Fruit fly (Drosophila melanogaster) whole organism, embryonic: ENCODE results near the gene Mad.

Source experiments
- Asciz ChIP-seq: fragments of 200-800 bp; sonication (Bioruptor generic); optimal IDR thresholded peaks from 2 replicates; lab custom pipeline; 2017; ENCODE audit warnings: missing biosample characterization, mild to moderate bottlenecking, missing genetic modification characterization, missing genetic modification reagents
- Atf-2 ChIP-seq: fragments of 200-800 bp; sonication (Bioruptor generic); optimal IDR thresholded peaks from 2 replicates; lab custom pipeline; 2016; ENCODE audit warnings: missing biosample characterization, missing genetic modification characterization
- B-H1 ChIP-seq: fragments of 200-800 bp; sonication (Bioruptor generic); IDR thresholded peaks from 3 replicates; pipeline ENCODE4 v1.3.6; 2022; ENCODE audit warnings: missing biosample characterization, missing genetic modification characterization
- Blimp-1 ChIP-seq: fragments of 200-800 bp; sonication (Bioruptor generic); optimal IDR thresholded peaks from 3 replicates; lab custom pipeline; 2018; ENCODE audit warnings: missing biosample characterization, missing genetic modification characterization, mild to moderate bottlenecking, moderate library complexity, missing genetic modification reagents
- C15 ChIP-seq: fragments of 200-800 bp; sonication (Bioruptor generic); IDR thresholded peaks from 3 replicates; pipeline ENCODE4 v1.3.6; 2022; ENCODE audit warnings: missing biosample characterization, missing genetic modification characterization
- CG10321 ChIP-seq: fragments of 200-800 bp; sonication (Bioruptor generic); IDR thresholded peaks from 2 replicates; pipeline ENCODE4 v1.3.6; 2022; ENCODE audit warnings: missing biosample characterization, missing genetic modification characterization
- CG10979 ChIP-seq: fragments of 200-800 bp; sonication (Bioruptor generic); optimal IDR thresholded peaks from 2 replicates; lab custom pipeline; 2018; ENCODE audit warnings: missing biosample characterization, mild to moderate bottlenecking, missing genetic modification characterization, moderate library complexity
- CG11456 ChIP-seq: fragments of 200-800 bp; sonication (Bioruptor generic); IDR thresholded peaks from 3 replicates; pipeline ENCODE4 v1.3.6; 2022; ENCODE audit warnings: missing biosample characterization, missing genetic modification characterization
- CG11723 ChIP-seq: fragments of 200-800 bp; sonication (Bioruptor generic); optimal IDR thresholded peaks from 2 replicates; lab custom pipeline; 2017; ENCODE audit warnings: missing biosample characterization, mild to moderate bottlenecking, missing genetic modification characterization
- CG12744 ChIP-seq: fragments of 200-800 bp; sonication (Bioruptor generic); optimal IDR thresholded peaks from 2 replicates; lab custom pipeline; 2016; ENCODE audit warnings: missing biosample characterization, missing genetic modification characterization
- CG15011 ChIP-seq: fragments of 200-800 bp; sonication (Bioruptor generic); optimal IDR thresholded peaks from 3 replicates; lab custom pipeline; 2018; ENCODE audit warnings: missing biosample characterization, mild to moderate bottlenecking, missing genetic modification characterization
- CG15073 ChIP-seq: fragments of 200-800 bp; sonication (Bioruptor generic); optimal IDR thresholded peaks from 2 replicates; lab custom pipeline; 2016; ENCODE audit warnings: missing biosample characterization, missing genetic modification characterization
- CG16863 ChIP-seq: fragments of 200-800 bp; sonication (Bioruptor generic); optimal IDR thresholded peaks from 3 replicates; lab custom pipeline; 2016; ENCODE audit warnings: missing biosample characterization, missing genetic modification characterization
- CG17186 ChIP-seq: fragments of 200-800 bp; sonication (Bioruptor generic); optimal IDR thresholded peaks from 3 replicates; lab custom pipeline; 2017; ENCODE audit warnings: missing biosample characterization, missing genetic modification reagents, missing genetic modification characterization
- CG17385 ChIP-seq: fragments of 200-800 bp; sonication (Bioruptor generic); optimal IDR thresholded peaks from 3 replicates; lab custom pipeline; 2018; ENCODE audit warnings: missing biosample characterization, mild to moderate bottlenecking, missing genetic modification characterization
- CG17829 ChIP-seq: fragments of 200-800 bp; optimal IDR thresholded peaks from 2 replicates; lab custom pipeline; 2019; ENCODE audit warnings: missing biosample characterization, mild to moderate bottlenecking, missing genetic modification characterization, moderate library complexity
- CG18764 ChIP-seq: fragments of 200-800 bp; sonication (Bioruptor generic); optimal IDR thresholded peaks from 3 replicates; lab custom pipeline; 2016; ENCODE audit warnings: missing biosample characterization, missing genetic modification characterization
- CG32767 ChIP-seq: fragments of 200-800 bp; sonication (Bioruptor generic); IDR thresholded peaks from 2 replicates; pipeline ENCODE4 v1.3.6; 2022; ENCODE audit warnings: missing biosample characterization, missing genetic modification characterization
- CG4360 ChIP-seq: fragments of 200-800 bp; sonication (Bioruptor generic); IDR thresholded peaks from 2 replicates; pipeline ENCODE4 v1.3.6; 2022; ENCODE audit warnings: missing biosample characterization, missing genetic modification characterization
- CG4404 ChIP-seq: fragments of 200-800 bp; sonication (Bioruptor generic); IDR thresholded peaks from 2 replicates; pipeline ENCODE4 v1.3.6; 2022; ENCODE audit warnings: missing biosample characterization, missing genetic modification characterization
- CG4617 ChIP-seq: fragments of 200-800 bp; sonication (Bioruptor generic); optimal IDR thresholded peaks from 3 replicates; lab custom pipeline; 2016; ENCODE audit warnings: missing biosample characterization, missing genetic modification characterization, borderline replicate concordance
- CG7839 ChIP-seq: fragments of 200-800 bp; sonication (Bioruptor generic); optimal IDR thresholded peaks from 3 replicates; lab custom pipeline; 2018; ENCODE audit warnings: missing biosample characterization, mild to moderate bottlenecking, missing genetic modification characterization, moderate library complexity
- Dp ChIP-seq: fragments of 200-800 bp; sonication (Bioruptor generic); optimal IDR thresholded peaks from 2 replicates; lab custom pipeline; 2018; ENCODE audit warnings: missing biosample characterization, mild to moderate bottlenecking, missing genetic modification characterization, moderate library complexity
- NC2β ChIP-seq: fragments of 200-800 bp; sonication (Bioruptor generic); optimal IDR thresholded peaks from 2 replicates; lab custom pipeline; 2016; ENCODE audit warnings: missing biosample characterization, missing genetic modification characterization
- Nf-YC ChIP-seq: fragments of 200-800 bp; optimal IDR thresholded peaks from 3 replicates; lab custom pipeline; 2019; ENCODE audit warnings: missing biosample characterization, mild to moderate bottlenecking, missing genetic modification characterization, moderate library complexity
- Ravus ChIP-seq: fragments of 200-800 bp; sonication (Bioruptor generic); IDR thresholded peaks from 2 replicates; pipeline ENCODE4 v1.3.6; 2022; ENCODE audit warnings: missing biosample characterization, missing genetic modification characterization
- Six4 ChIP-seq: fragments of 200-800 bp; sonication (Bioruptor generic); optimal IDR thresholded peaks from 2 replicates; lab custom pipeline; 2016; ENCODE audit warnings: missing biosample characterization, missing genetic modification characterization
- Stat92E ChIP-seq, 3 experiments: fragments of >200 bp in 2 of 3; fragments of 200-800 bp in 1 of 3; sonication (Bioruptor generic) in 1 of 3; optimal IDR thresholded peaks; 2 replicates each; lab custom pipeline; 2017 to 2019; ENCODE audit warnings: missing biosample characterization in 3 of 3, missing genetic modification characterization in 3 of 3, mild to moderate bottlenecking in 1 of 3, moderate library complexity in 1 of 3
- br ChIP-seq: fragments of >200 bp; optimal IDR thresholded peaks from 2 replicates; lab custom pipeline; 2017
- chm ChIP-seq: fragments of 200-800 bp; sonication (Bioruptor generic); IDR thresholded peaks from 2 replicates; pipeline ENCODE4 v1.3.6; 2022; ENCODE audit warnings: missing biosample characterization, missing genetic modification characterization
- ci ChIP-seq: fragments of 200-800 bp; sonication (Bioruptor generic); IDR thresholded peaks from 3 replicates; pipeline ENCODE4 v1.3.6; 2022; ENCODE audit warnings: missing biosample characterization, missing genetic modification characterization
- crol ChIP-seq: fragments of 200-800 bp; sonication (Bioruptor generic); IDR thresholded peaks from 2 replicates; pipeline ENCODE4 v1.3.6; 2022; ENCODE audit warnings: missing biosample characterization, missing genetic modification characterization
- dati ChIP-seq: fragments of 200-800 bp; sonication (Bioruptor generic); IDR thresholded peaks from 2 replicates; pipeline ENCODE4 v1.3.6; 2022; ENCODE audit warnings: missing biosample characterization, missing genetic modification characterization
- eyg ChIP-seq: fragments of 200-800 bp; sonication (Bioruptor generic); optimal IDR thresholded peaks from 3 replicates; lab custom pipeline; 2016; ENCODE audit warnings: missing biosample characterization, missing genetic modification characterization
- fd64A ChIP-seq: fragments of 200-800 bp; sonication (Bioruptor generic); optimal IDR thresholded peaks from 3 replicates; lab custom pipeline; 2018; ENCODE audit warnings: missing biosample characterization, mild to moderate bottlenecking, missing genetic modification characterization
- gfzf ChIP-seq: fragments of 200-800 bp; sonication (Bioruptor generic); optimal IDR thresholded peaks from 2 replicates; lab custom pipeline; 2016; ENCODE audit warnings: missing biosample characterization, mild to moderate bottlenecking, missing genetic modification characterization, moderate library complexity
- hkb ChIP-seq, 2 experiments: fragments of 200-800 bp in 1 of 2; fragments of >200 bp in 1 of 2; sonication (Bioruptor generic) in 1 of 2; IDR thresholded peaks in 1 of 2; optimal IDR thresholded peaks in 1 of 2; 2 replicates each; pipeline versions ENCODE4 v1.3.6 to Lab custom; 2017 to 2022; ENCODE audit warnings: missing biosample characterization in 1 of 2, missing genetic modification characterization in 1 of 2
- lab ChIP-seq: fragments of 200-800 bp; sonication (Bioruptor generic); optimal IDR thresholded peaks from 3 replicates; lab custom pipeline; 2017; ENCODE audit warnings: missing biosample characterization, missing genetic modification characterization, mild to moderate bottlenecking, moderate library complexity, missing genetic modification reagents
- nerfin-2 ChIP-seq: fragments of 200-800 bp; sonication (Bioruptor generic); IDR thresholded peaks from 2 replicates; pipeline ENCODE4 v1.3.6; 2022; ENCODE audit warnings: missing biosample characterization, missing genetic modification characterization; ENCODE audit not compliant: partially characterized antibody
- p53 ChIP-seq: fragments of 200-800 bp; sonication (Bioruptor generic); optimal IDR thresholded peaks from 2 replicates; lab custom pipeline; 2016; ENCODE audit warnings: missing biosample characterization, missing genetic modification characterization
- pho ChIP-seq: fragments of 200-800 bp; sonication (Bioruptor generic); optimal IDR thresholded peaks from 2 replicates; lab custom pipeline; 2016; ENCODE audit warnings: missing biosample characterization, missing genetic modification characterization
- phol ChIP-seq: fragments of 200-800 bp; sonication (Bioruptor generic); optimal IDR thresholded peaks from 3 replicates; lab custom pipeline; 2018; ENCODE audit warnings: missing biosample characterization, mild to moderate bottlenecking, missing genetic modification characterization, moderate library complexity
- ranshi ChIP-seq: fragments of 200-800 bp; sonication (Bioruptor generic); IDR thresholded peaks from 2 replicates; pipeline ENCODE4 v1.3.6; 2022; ENCODE audit warnings: missing biosample characterization, missing genetic modification characterization
- sqz ChIP-seq: fragments of 200-800 bp; sonication (Bioruptor generic); optimal IDR thresholded peaks from 3 replicates; lab custom pipeline; 2018; ENCODE audit warnings: missing biosample characterization, mild to moderate bottlenecking, missing genetic modification characterization
- stc ChIP-seq: fragments of 200-800 bp; sonication (Bioruptor generic); IDR thresholded peaks from 2 replicates; pipeline ENCODE4 v1.3.6; 2022; ENCODE audit warnings: missing biosample characterization, missing genetic modification characterization
- tx ChIP-seq: fragments of 200-800 bp; sonication (Bioruptor generic); optimal IDR thresholded peaks from 2 replicates; lab custom pipeline; 2016; ENCODE audit warnings: missing biosample characterization, missing genetic modification characterization
- unpg ChIP-seq: fragments of 200-800 bp; sonication (Bioruptor generic); optimal IDR thresholded peaks from 3 replicates; lab custom pipeline; 2018; ENCODE audit warnings: missing biosample characterization, mild to moderate bottlenecking, missing genetic modification characterization, moderate library complexity
- usp ChIP-seq: fragments of >200 bp; optimal IDR thresholded peaks from 2 replicates; lab custom pipeline; 2017; ENCODE audit warnings: missing biosample characterization, missing genetic modification characterization
- zen ChIP-seq: fragments of 200-800 bp; sonication (Bioruptor generic); optimal IDR thresholded peaks from 3 replicates; lab custom pipeline; 2018; ENCODE audit warnings: missing biosample characterization, mild to moderate bottlenecking, missing genetic modification characterization, moderate library complexity
- zfh2 ChIP-seq: fragments of 200-800 bp; sonication (Bioruptor generic); optimal IDR thresholded peaks from 2 replicates; lab custom pipeline; 2016; ENCODE audit warnings: missing biosample characterization, missing genetic modification characterization

Mad gene

dm6 chr2L:3158260-3159072 is 977 bp downstream of the Mad start (continued):
- no peak for TF ChIP-seq ranshi (GFP tag; lab: Robert Waterston, UW)
- no peak for TF ChIP-seq NC2β (GFP tag; lab: Kevin White, UChicago)
- TF ChIP-seq unpg (GFP tag; lab: Kevin White, UChicago) = peak; percentile 30
- TF ChIP-seq CG17829 (tag; lab: Kevin White, UChicago) = no peak
- no peak for TF ChIP-seq CG4617 (GFP tag; lab: Kevin White, UChicago)
- TF ChIP-seq zen (tag; lab: Kevin White, UChicago) = no peak
- no peak for TF ChIP-seq Six4 (GFP tag; lab: Kevin White, UChicago)
- TF ChIP-seq C15 (GFP tag; lab: Robert Waterston, UW) = no peak
- no peak for TF ChIP-seq CG17186
- no peak for TF ChIP-seq Ravus
- no peak for TF ChIP-seq CG11723 (GFP tag; lab: Kevin White, UChicago)
- TF ChIP-seq tx (GFP tag; lab: Kevin White, UChicago) = no peak
- no peak for TF ChIP-seq dati (GFP tag; lab: Robert Waterston, UW)
- no peak for TF ChIP-seq CG4404 (GFP tag; lab: Robert Waterston, UW)
- no peak for TF ChIP-seq CG4360
- no peak for TF ChIP-seq nerfin-2
- TF ChIP-seq CG17385 (GFP tag; lab: Kevin White, UChicago) = no peak
- TF ChIP-seq pho (GFP tag; lab: Kevin White, UChicago) = no peak
- TF ChIP-seq p53 = no peak
- TF ChIP-seq gfzf (GFP tag; lab: Kevin White, UChicago) = no peak
- no peak for TF ChIP-seq CG16863
- no peak for TF ChIP-seq crol
- 0 out of 2 replicates have a peak, but pooled peaks have one; percentile 49 for TF ChIP-seq chm (GFP tag; lab: Robert Waterston, UW)
- no peak for TF ChIP-seq Dp (GFP tag; lab: Kevin White, UChicago)
- TF ChIP-seq fd64A (GFP tag; lab: Kevin White, UChicago) = no peak
- TF ChIP-seq ci (GFP tag; lab: Robert Waterston, UW) = peak; percentile 61
- no peak for TF ChIP-seq CG12744 (GFP tag; lab: Kevin White, UChicago)
- no peak for TF ChIP-seq usp
- no peak for TF ChIP-seq CG32767
- no peak for TF ChIP-seq Asciz (GFP tag; lab: Kevin White, UChicago)
- TF ChIP-seq CG10321 = peak; percentile 29; the same call in 1 of the 2 replicates
- TF ChIP-seq Blimp-1 = peak; percentile 31
- TF ChIP-seq Nf-YC = no peak
- no peak for TF ChIP-seq Atf-2
- TF ChIP-seq CG11456 = no peak
- no peak for TF ChIP-seq CG10979
- TF ChIP-seq br (lab: Kevin White, UChicago) = no peak
- no peak for TF ChIP-seq eyg
- no peak for TF ChIP-seq zfh2 (GFP tag; lab: Kevin White, UChicago)
- TF ChIP-seq Stat92E (GFP tag; optimal IDR thresholded peaks at IDR 0.05; lab: Kevin White, UChicago) = no peak
- TF ChIP-seq CG15011 (GFP tag; lab: Kevin White, UChicago) = no peak
- no peak for TF ChIP-seq CG15073
- peak; percentile 55 for TF ChIP-seq lab
- TF ChIP-seq phol (tag; lab: Kevin White, UChicago) = peak; percentile 9
- no peak for TF ChIP-seq sqz (GFP tag; lab: Kevin White, UChicago)
- peak; percentile 17; the same call in 1 of the 2 replicates for TF ChIP-seq stc (GFP tag; lab: Robert Waterston, UW)
- TF ChIP-seq B-H1 (GFP tag; lab: Robert Waterston, UW) = no peak
- TF ChIP-seq CG18764 (GFP tag; lab: Kevin White, UChicago) = no peak
- TF ChIP-seq hkb (optimal IDR thresholded peaks at IDR 0.05; lab: Kevin White, UChicago) = no peak
- TF ChIP-seq hkb (GFP tag; IDR thresholded peaks at IDR 0.05; lab: Robert Waterston, UW) = no peak; the same call in none of the 2 replicates
- peak; percentile 9 for TF ChIP-seq CG7839 (tag; lab: Kevin White, UChicago)
